2 worm cellular contexts compared by ENCODE assay signal in genomic region chrX:6743853-6744346, ce11.
TF ChIP-seq lines count a peak whose summit lies in the region.

No protein-coding gene starts in this region.

TF ChIP-seq in whole organism, L1 larva, 84 proteins besides CTCF, POLR2A, EP300 and RAD21 (continued from another document):
- TF ChIP-seq ceh-90 (tag; optimal IDR thresholded peaks at IDR 0.05; lab: Kevin White, UChicago) (no peak), ztf-4 (tag; optimal IDR thresholded peaks at IDR 0.05; lab: Kevin White, UChicago) (peak; percentile 99)

TF ChIP-seq in whole organism, L4 larva, 104 proteins besides CTCF, POLR2A, EP300 and RAD21 (continued from another document):
- TF ChIP-seq ztf-7 (tag; optimal IDR thresholded peaks at IDR 0.05; lab: Kevin White, UChicago) (peak; percentile 80), mdt-29 (GFP tag; IDR thresholded peaks at IDR 0.05; lab: Robert Waterston, UW) (peak; percentile 77), F10B5.3 (tag; optimal IDR thresholded peaks at IDR 0.05; lab: Kevin White, UChicago) (peak; percentile 57)
